Worm (Caenorhabditis elegans): Measurements from ENCODE around the gene faah-1.

The faah-1 gene

DNA sequence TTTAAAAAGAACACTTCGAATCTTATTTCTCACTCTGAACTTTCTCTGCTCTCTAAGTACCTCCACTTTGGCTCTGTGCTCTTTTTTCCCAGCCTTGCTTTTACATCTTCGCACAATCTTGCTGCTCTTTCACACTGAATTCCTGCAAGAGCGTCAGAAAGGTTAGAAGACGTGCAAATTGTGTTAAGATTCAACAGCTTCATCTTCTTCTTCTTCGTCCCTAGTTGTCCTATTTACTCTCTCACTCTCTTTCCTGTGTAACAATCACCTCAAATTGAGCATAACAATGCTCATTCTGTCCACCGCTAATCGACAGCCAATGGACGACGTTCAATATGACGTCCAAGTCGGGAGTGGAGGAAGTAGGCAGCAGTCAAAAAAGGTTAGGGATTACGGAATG is 22.2 kb downstream of the faah-1 start:
- TF ChIP-seq bed-1 (GFP tag; IDR thresholded peaks at IDR 0.05) = no peak
- no peak for TF ChIP-seq madf-6 (GFP tag; IDR thresholded peaks at IDR 0.05)
- TF ChIP-seq F55B11.4 (tag; optimal IDR thresholded peaks at IDR 0.05; ENCODE audit: borderline replicate concordance, insufficient read depth) = no peak
- no peak for TF ChIP-seq F57C9.4 (tag; optimal IDR thresholded peaks at IDR 0.05)
- no peak for TF ChIP-seq lag-1 (GFP tag; IDR thresholded peaks at IDR 0.05)
- no peak for TF ChIP-seq unc-130 (GFP tag; optimal IDR thresholded peaks at IDR 0.05)
- no peak for TF ChIP-seq F22D6.2 (tag; optimal IDR thresholded peaks at IDR 0.05)
- TF ChIP-seq F33H1.4 (GFP tag; IDR thresholded peaks at IDR 0.05) = no peak
- TF ChIP-seq F23B12.7 (tag; optimal IDR thresholded peaks at IDR 0.05; ENCODE audit: insufficient read depth) = no peak
- TF ChIP-seq fkh-3 (tag; optimal IDR thresholded peaks at IDR 0.05) = no peak
- TF ChIP-seq ceh-58 (GFP tag; IDR thresholded peaks at IDR 0.05) = no peak
- TF ChIP-seq ceh-91 (GFP tag; IDR thresholded peaks at IDR 0.05) = no peak
- TF ChIP-seq ztf-28 (GFP tag; IDR thresholded peaks at IDR 0.05) = no peak

DNA sequence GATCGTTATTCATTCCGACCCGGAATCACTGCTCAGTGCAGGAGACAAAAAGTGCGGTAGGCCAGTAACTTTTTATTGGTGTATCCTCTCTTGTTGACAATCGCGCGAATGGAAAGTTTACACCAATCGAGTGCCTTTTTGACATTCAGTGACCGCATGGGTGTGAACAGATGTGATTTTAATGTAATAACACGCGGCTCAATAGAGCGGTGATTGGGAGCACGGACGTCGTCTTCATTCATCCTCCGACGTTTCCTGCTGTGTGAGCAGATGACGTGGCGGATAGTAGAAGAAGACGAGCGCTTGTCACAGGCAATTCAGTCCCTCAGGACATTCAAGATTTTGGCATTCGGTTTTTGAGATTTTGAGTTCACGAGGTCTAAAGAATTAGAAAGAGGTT is 23.4 kb downstream of the faah-1 start:
- TF ChIP-seq B0019.2 (GFP tag; conservative IDR thresholded peaks at IDR 0.05) = no peak

- TF ChIP-seq bed-2 (GFP tag; IDR thresholded peaks at IDR 0.05) (no peak), mcd-1 (GFP tag; IDR thresholded peaks at IDR 0.05) (0 out of 2 replicates have a peak, but pooled peaks have one; percentile 27), F37B4.10 (GFP tag; IDR thresholded peaks at IDR 0.05) (no peak), egrh-3 (GFP tag; IDR thresholded peaks at IDR 0.05) (0 out of 2 replicates have a peak, but pooled peaks have one; percentile 16), hlh-26 (GFP tag; conservative IDR thresholded peaks at IDR 0.05) (no peak), Y53G8AR.9 (GFP tag; conservative IDR thresholded peaks at IDR 0.05) (no peak), ceh-27 (GFP tag; optimal IDR thresholded peaks at IDR 0.05) (no peak), akir-1 (GFP tag; optimal IDR thresholded peaks at IDR 0.05) (no peak), hlh-12 (tag; optimal IDR thresholded peaks at IDR 0.05) (no peak), snpc-1.3 (tag; optimal IDR thresholded peaks at IDR 0.05; ENCODE audit: insufficient read depth) (no peak), nfyb-1 (GFP tag; IDR thresholded peaks at IDR 0.05) (0 out of 2 replicates have a peak, but pooled peaks have one; percentile 24), nhr-80 (tag; optimal IDR thresholded peaks at IDR 0.05) (no peak), mel-28 (tag; optimal IDR thresholded peaks at IDR 0.05; ENCODE audit: borderline replicate concordance) (no peak), sea-2 (GFP tag; IDR thresholded peaks at IDR 0.05) (no peak), hmg-1.2 (GFP tag; IDR thresholded peaks at IDR 0.05) (peak; percentile 42; the same call in 1 of the 2 replicates), dpl-1 (GFP tag; optimal IDR thresholded peaks at IDR 0.05) (no peak), ztf-22 (GFP tag; optimal IDR thresholded peaks at IDR 0.05) (no peak), cebp-1 (GFP tag; IDR thresholded peaks at IDR 0.05) (no peak), cebp-1 (tag; optimal IDR thresholded peaks at IDR 0.05) (peak; percentile 11), hsf-1 (GFP tag; IDR thresholded peaks at IDR 0.05) (no peak), somi-1 (GFP tag; optimal IDR thresholded peaks at IDR 0.05) (no peak), nfya-1 (tag; optimal IDR thresholded peaks at IDR 0.05; ENCODE audit: borderline replicate concordance, insufficient read depth) (no peak), ceh-79 (tag; optimal IDR thresholded peaks at IDR 0.05) (no peak), ekl-4 (GFP tag; IDR thresholded peaks at IDR 0.05) (no peak), chd-7 (tag; optimal IDR thresholded peaks at IDR 0.05) (peak; percentile 15), F57A8.1 (GFP tag; optimal IDR thresholded peaks at IDR 0.05) (no peak), K12H6.12 (tag; optimal IDR thresholded peaks at IDR 0.05) (peak; percentile 12)
These were observed 24.1 kb downstream of the faah-1 start for ce11 chrIV:8183313-8183712.

Measured in whole organism, young adult.